Fruit fly (Drosophila melanogaster) S2 (cell line): ENCODE measurements around the gene Hcs.

Experiments
- CG8478 ChIP-seq: fragments of >200 bp; optimal IDR thresholded peaks from 2 replicates; lab custom pipeline; 2018
- CTCF ChIP-seq, 2 experiments: fragments of >200 bp; optimal IDR thresholded peaks; 2 replicates each; lab custom pipeline; 2018

dm6 chr3R:5527563-5527962 is 52.9 kb downstream of the Hcs start:
- TF ChIP-seq CTCF (optimal IDR thresholded peaks at IDR 0.05; lab: Kevin White, UChicago) (peak; percentile 53 to 68), CG8478 (lab: Kevin White, UChicago) (no peak)
